Worm (Caenorhabditis elegans): ENCODE measurements around the gene inx-8.

inx-8 gene

ce11 chrIV:11673543-11673942 is at the start of gene inx-8:
Gene inx-8, plus strand, starts transcription at chrIV:11673843.
- no peak for TF ChIP-seq dao-5 (tag; optimal IDR thresholded peaks at IDR 0.05)
- no peak for TF ChIP-seq him-1 (tag; optimal IDR thresholded peaks at IDR 0.05)
- no peak for TF ChIP-seq W03F9.2 (tag; optimal IDR thresholded peaks at IDR 0.05)

- TF ChIP-seq him-1 (tag; optimal IDR thresholded peaks at IDR 0.05), result no peak
Observed at ce11 chrIV:11625482-11625881, 48.2 kb upstream of the inx-8 start, which contains the start of gene lys-5. Gene lys-5, minus strand, starts transcription at chrIV:11625582.

ce11 chrIV:11627847-11628246 is 45.8 kb upstream of the inx-8 start, which contains the start of gene lys-6:
Gene lys-6, minus strand, starts transcription at chrIV:11627947.
- TF ChIP-seq dao-5 (tag; optimal IDR thresholded peaks at IDR 0.05) (no peak), W03F9.2 (tag; optimal IDR thresholded peaks at IDR 0.05) (no peak), him-1 (tag; optimal IDR thresholded peaks at IDR 0.05) (no peak)

ce11 chrIV:11631750-11632149 is 41.9 kb upstream of the inx-8 start, which contains the start of gene F58B3.4:
Gene F58B3.4, minus strand, starts transcription at chrIV:11631850.
- TF ChIP-seq W03F9.2 (tag; optimal IDR thresholded peaks at IDR 0.05), result no peak
- TF ChIP-seq him-1 (tag; optimal IDR thresholded peaks at IDR 0.05), result no peak
- no peak for TF ChIP-seq dao-5 (tag; optimal IDR thresholded peaks at IDR 0.05)

- TF ChIP-seq dao-5 (tag; optimal IDR thresholded peaks at IDR 0.05) (no peak), him-1 (tag; optimal IDR thresholded peaks at IDR 0.05) (no peak), W03F9.2 (tag; optimal IDR thresholded peaks at IDR 0.05) (peak; percentile 66)
Observed at ce11 chrIV:11635437-11636408, 37.9 kb upstream of the inx-8 start, which contains the start of gene mars-1. Gene mars-1, minus strand, starts transcription at chrIV:11635487.

ce11 chrIV:11636409-11636723 is 37.3 kb upstream of the inx-8 start, which contains the start of gene F58B3.6:
Gene F58B3.6, plus strand, starts transcription at chrIV:11636648.
- TF ChIP-seq dao-5 (tag; optimal IDR thresholded peaks at IDR 0.05), result no peak
- TF ChIP-seq him-1 (tag; optimal IDR thresholded peaks at IDR 0.05), result no peak
- no peak for TF ChIP-seq W03F9.2 (tag; optimal IDR thresholded peaks at IDR 0.05)

ce11 chrIV:11638016-11638415 is 35.6 kb upstream of the inx-8 start, which contains the start of gene rbm-17:
Gene rbm-17, plus strand, starts transcription at chrIV:11638316.
- TF ChIP-seq W03F9.2 (tag; optimal IDR thresholded peaks at IDR 0.05) (no peak), him-1 (tag; optimal IDR thresholded peaks at IDR 0.05) (no peak), dao-5 (tag; optimal IDR thresholded peaks at IDR 0.05) (no peak)

ce11 chrIV:11640915-11641314 is 32.7 kb upstream of the inx-8 start, which contains the start of gene ttr-50:
Gene ttr-50, minus strand, starts transcription at chrIV:11641015.
- TF ChIP-seq W03F9.2 (tag; optimal IDR thresholded peaks at IDR 0.05), result no peak

ce11 chrIV:11641802-11642201 is 31.8 kb upstream of the inx-8 start, which contains the start of gene ZK809.1:
Gene ZK809.1, plus strand, starts transcription at chrIV:11642102.
- TF ChIP-seq W03F9.2 (tag; optimal IDR thresholded peaks at IDR 0.05) (no peak), him-1 (tag; optimal IDR thresholded peaks at IDR 0.05) (no peak), dao-5 (tag; optimal IDR thresholded peaks at IDR 0.05) (no peak)

- TF ChIP-seq him-1 (tag; optimal IDR thresholded peaks at IDR 0.05) (no peak), W03F9.2 (tag; optimal IDR thresholded peaks at IDR 0.05) (no peak), dao-5 (tag; optimal IDR thresholded peaks at IDR 0.05) (no peak)
Observed at ce11 chrIV:11643829-11644228, 29.8 kb upstream of the inx-8 start, which contains the start of gene prx-2. Gene prx-2, plus strand, starts transcription at chrIV:11644129.

- TF ChIP-seq W03F9.2 (tag; optimal IDR thresholded peaks at IDR 0.05) (no peak), dao-5 (tag; optimal IDR thresholded peaks at IDR 0.05) (no peak), him-1 (tag; optimal IDR thresholded peaks at IDR 0.05) (no peak)
Observed at ce11 chrIV:11644705-11645104, 28.9 kb upstream of the inx-8 start.

ce11 chrIV:11645354-11645753 is 28.3 kb upstream of the inx-8 start:
- TF ChIP-seq W03F9.2 (tag; optimal IDR thresholded peaks at IDR 0.05), result no peak
- TF ChIP-seq dao-5 (tag; optimal IDR thresholded peaks at IDR 0.05), result no peak
- TF ChIP-seq him-1 (tag; optimal IDR thresholded peaks at IDR 0.05), result no peak

ce11 chrIV:11646908-11647307 is 26.7 kb upstream of the inx-8 start:
- TF ChIP-seq dao-5 (tag; optimal IDR thresholded peaks at IDR 0.05) (no peak), him-1 (tag; optimal IDR thresholded peaks at IDR 0.05) (no peak), W03F9.2 (tag; optimal IDR thresholded peaks at IDR 0.05) (no peak)

- TF ChIP-seq W03F9.2 (tag; optimal IDR thresholded peaks at IDR 0.05) (no peak), him-1 (tag; optimal IDR thresholded peaks at IDR 0.05) (no peak), dao-5 (tag; optimal IDR thresholded peaks at IDR 0.05) (no peak)
Observed at ce11 chrIV:11649031-11649430, 24.6 kb upstream of the inx-8 start, which contains the start of gene ZK809.8. Gene ZK809.8, minus strand, starts transcription at chrIV:11649064.
